Worm (Caenorhabditis elegans): ENCODE results near the gene K08H2.2.

Gene K08H2.2

ce11 chrX:13249102-13249501 is 14.3 kb upstream of the K08H2.2 start (continued):
- no peak for TF ChIP-seq mcd-1 (GFP tag; IDR thresholded peaks at IDR 0.05)

ce11 chrX:13248265-13248664 is 13.5 kb upstream of the K08H2.2 start, which contains the start of gene K08H2.7:
Gene K08H2.7, minus strand, starts transcription at chrX:13248437.
- no peak for TF ChIP-seq chd-7 (tag; optimal IDR thresholded peaks at IDR 0.05)
- no peak for TF ChIP-seq him-1 (tag; optimal IDR thresholded peaks at IDR 0.05)
- no peak for TF ChIP-seq ztf-22 (GFP tag; optimal IDR thresholded peaks at IDR 0.05)
- no peak for TF ChIP-seq B0019.2 (GFP tag; conservative IDR thresholded peaks at IDR 0.05)
- TF ChIP-seq nhr-27 (tag; optimal IDR thresholded peaks at IDR 0.05) = no peak
- no peak for TF ChIP-seq ceh-91 (GFP tag; IDR thresholded peaks at IDR 0.05)

ce11 chrX:13247614-13248013 is 12.8 kb upstream of the K08H2.2 start:
- no peak for TF ChIP-seq lin-40 (tag; optimal IDR thresholded peaks at IDR 0.05)
- no peak for TF ChIP-seq let-526 (GFP tag; IDR thresholded peaks at IDR 0.05)
- no peak for TF ChIP-seq snpc-3.4 (tag; optimal IDR thresholded peaks at IDR 0.05)
- no peak for TF ChIP-seq cebp-1 (GFP tag; IDR thresholded peaks at IDR 0.05)
- TF ChIP-seq cebp-1 (tag; optimal IDR thresholded peaks at IDR 0.05) = peak; percentile 0
- peak; percentile 77 for TF ChIP-seq nhr-80 (tag; optimal IDR thresholded peaks at IDR 0.05)
- no peak for TF ChIP-seq him-1 (tag; optimal IDR thresholded peaks at IDR 0.05)

ce11 chrX:13246668-13247358 is 12.0 kb upstream of the K08H2.2 start:
- TF ChIP-seq lin-40 (tag; optimal IDR thresholded peaks at IDR 0.05) (no peak), attf-5 (GFP tag; optimal IDR thresholded peaks at IDR 0.05) (no peak), ets-4 (GFP tag; optimal IDR thresholded peaks at IDR 0.05) (no peak), ZK185.1 (tag; optimal IDR thresholded peaks at IDR 0.05; ENCODE audit: poor library complexity, severe bottlenecking) (no peak), xnd-1 (tag; optimal IDR thresholded peaks at IDR 0.05) (no peak)

ce11 chrX:13245090-13245489 is 10.3 kb upstream of the K08H2.2 start, which contains the start of gene hpl-1:
Gene hpl-1, plus strand, starts transcription at chrX:13245390.
- TF ChIP-seq nhr-179 (tag; optimal IDR thresholded peaks at IDR 0.05) (no peak), bed-2 (GFP tag; IDR thresholded peaks at IDR 0.05) (no peak), tbx-9 (tag; optimal IDR thresholded peaks at IDR 0.05; ENCODE audit: borderline replicate concordance) (no peak), C06A6.2 (GFP tag; conservative IDR thresholded peaks at IDR 0.05) (no peak), ceh-100 (GFP tag; IDR thresholded peaks at IDR 0.05) (no peak), Y56A3A.18 (GFP tag; IDR thresholded peaks at IDR 0.05) (no peak), zfh-2 (GFP tag; conservative IDR thresholded peaks at IDR 0.05) (no peak), F57A8.1 (GFP tag; optimal IDR thresholded peaks at IDR 0.05) (no peak), gei-17 (GFP tag; optimal IDR thresholded peaks at IDR 0.05) (no peak), lin-26 (GFP tag; IDR thresholded peaks at IDR 0.05) (no peak), die-1 (tag; optimal IDR thresholded peaks at IDR 0.05) (no peak), attf-5 (GFP tag; optimal IDR thresholded peaks at IDR 0.05) (no peak)

ce11 chrX:13242231-13242630 is 7.5 kb upstream of the K08H2.2 start, which contains the start of gene K08H2.5:
Gene K08H2.5, minus strand, starts transcription at chrX:13242331.
- TF ChIP-seq lin-40 (tag; optimal IDR thresholded peaks at IDR 0.05) (no peak), lir-1 (GFP tag; conservative IDR thresholded peaks at IDR 0.05) (no peak), lin-54 (GFP tag; optimal IDR thresholded peaks at IDR 0.05) (no peak), F23B12.7 (tag; optimal IDR thresholded peaks at IDR 0.05; ENCODE audit: insufficient read depth) (no peak), B0336.3 (GFP tag; IDR thresholded peaks at IDR 0.05) (no peak), egl-44 (GFP tag; IDR thresholded peaks at IDR 0.05) (no peak), atf-7 (tag; optimal IDR thresholded peaks at IDR 0.05) (no peak), efl-1 (GFP tag; optimal IDR thresholded peaks at IDR 0.05) (no peak)

Data from whole organism, young adult.